Worm (Caenorhabditis elegans) whole organism, L4 larva: ENCODE measurements around the gene hpo-30.
A peak's percentile ranks its signal among the peaks of the same experiment; 100 is the strongest.

Experiments used
- T26A8.4 ChIP-seq: fragments of 200-800 bp; sonication (Bioruptor generic); IDR thresholded peaks from 2 replicates; pipeline ENCODE4 v1.3.6; 2022; ENCODE audit warnings: missing genetic modification characterization, missing compliant biosample characterization
- aha-1 ChIP-seq: fragments of 150-350 bp; peaks from one replicate; lab custom pipeline; 2014; ENCODE audit warnings: missing biosample characterization, missing genetic modification characterization
- attf-4 ChIP-seq: sonication (generic microtip); optimal IDR thresholded peaks from 3 replicates; lab custom pipeline; 2017; ENCODE audit warnings: missing biosample characterization, missing genetic modification characterization
- ceh-20 ChIP-seq: fragments of 200-800 bp; sonication (Bioruptor generic); IDR thresholded peaks from 2 replicates; pipeline ENCODE4 v1.3.6; 2022; ENCODE audit warnings: missing genetic modification reagents, missing genetic modification characterization, missing compliant biosample characterization
- ceh-62 ChIP-seq: sonication (generic microtip); optimal IDR thresholded peaks from 2 replicates; lab custom pipeline; 2017; ENCODE audit warnings: missing biosample characterization, missing genetic modification characterization
- cey-2 ChIP-seq: sonication (generic microtip); optimal IDR thresholded peaks from 3 replicates; lab custom pipeline; 2017; ENCODE audit warnings: missing genetic modification characterization, mild to moderate bottlenecking, missing compliant biosample characterization, antibody characterized with exemption, borderline replicate concordance; ENCODE audit not compliant: insufficient read depth
- daf-16 ChIP-seq, 3 experiments: sonication (generic microtip); optimal IDR thresholded peaks; 2 replicates each; lab custom pipeline; 2016 to 2017; ENCODE audit warnings: missing genetic modification characterization in 3 of 3, missing genetic modification reagents in 3 of 3, mild to moderate bottlenecking in 2 of 3, missing compliant biosample characterization in 2 of 3, missing biosample characterization in 1 of 3, moderate library complexity in 1 of 3
- daf-19 ChIP-seq: fragments of 200-800 bp; sonication (Bioruptor generic); conservative IDR thresholded peaks from 2 replicates; pipeline ENCODE4 v1.3.6; 2022; ENCODE audit warnings: missing genetic modification characterization, missing compliant biosample characterization
- daf-8 ChIP-seq: fragments of 200-800 bp; sonication (Bioruptor generic); IDR thresholded peaks from 2 replicates; pipeline ENCODE4 v1.3.6; 2022; ENCODE audit warnings: missing genetic modification characterization, missing compliant biosample characterization
- dmd-6 ChIP-seq: fragments of 200-800 bp; sonication (Bioruptor generic); IDR thresholded peaks from 2 replicates; pipeline ENCODE4 v1.3.6; 2022; ENCODE audit warnings: missing genetic modification reagents, missing genetic modification characterization, missing compliant biosample characterization
- dpl-1 ChIP-seq: fragments of 150-350 bp; optimal IDR thresholded peaks from 2 replicates; lab custom pipeline; 2014; ENCODE audit warnings: missing biosample characterization, missing genetic modification reagents, missing genetic modification characterization
- lin-1 ChIP-seq: fragments of 200-800 bp; sonication (Bioruptor generic); IDR thresholded peaks from 2 replicates; pipeline ENCODE4 v1.3.6; 2022; ENCODE audit warnings: missing genetic modification reagents, missing genetic modification characterization, missing compliant biosample characterization
- lin-15B ChIP-seq: fragments of 150-350 bp; sonication (generic microtip); optimal IDR thresholded peaks from 3 replicates; lab custom pipeline; 2014; ENCODE audit warnings: missing biosample characterization, missing genetic modification characterization
- lin-39 ChIP-seq: fragments of 150-350 bp; optimal IDR thresholded peaks from 2 replicates; lab custom pipeline; 2014; ENCODE audit warnings: missing biosample characterization, missing genetic modification reagents, missing genetic modification characterization
- madf-9 ChIP-seq: fragments of 200-800 bp; sonication (Bioruptor generic); conservative IDR thresholded peaks from 2 replicates; pipeline ENCODE4 v1.3.6; 2022; ENCODE audit warnings: missing genetic modification reagents, missing genetic modification characterization, missing compliant biosample characterization
- mep-1 ChIP-seq: fragments of 150-350 bp; sonication (generic microtip); optimal IDR thresholded peaks from 3 replicates; lab custom pipeline; 2014; ENCODE audit warnings: missing biosample characterization, missing genetic modification characterization
- mes-2 ChIP-seq: sonication (generic microtip); optimal IDR thresholded peaks from 2 replicates; lab custom pipeline; 2016; ENCODE audit warnings: missing genotype, mild to moderate bottlenecking, missing genetic modification characterization, missing compliant biosample characterization; ENCODE audit not compliant: poor library complexity, severe bottlenecking
- nhr-10 ChIP-seq: fragments of 150-350 bp; optimal IDR thresholded peaks from 2 replicates; lab custom pipeline; 2014; ENCODE audit warnings: missing biosample characterization, missing genetic modification characterization
- nhr-25 ChIP-seq: sonication (generic microtip); optimal IDR thresholded peaks from 2 replicates; lab custom pipeline; 2017; ENCODE audit warnings: missing genetic modification characterization, mild to moderate bottlenecking, missing compliant biosample characterization, antibody characterized with exemption, moderate library complexity, borderline replicate concordance; ENCODE audit not compliant: insufficient read depth
- nhr-28 ChIP-seq: fragments of 150-350 bp; optimal IDR thresholded peaks from 2 replicates; lab custom pipeline; 2014; ENCODE audit warnings: missing biosample characterization, missing genetic modification characterization
- nhr-42 ChIP-seq: fragments of 200-800 bp; sonication (Bioruptor generic); IDR thresholded peaks from 2 replicates; pipeline ENCODE4 v1.3.6; 2022; ENCODE audit warnings: missing genetic modification characterization, missing compliant biosample characterization
- php-3 ChIP-seq: fragments of 200-800 bp; sonication (Bioruptor generic); IDR thresholded peaks from 2 replicates; pipeline ENCODE4 v1.3.6; 2022; ENCODE audit warnings: missing genetic modification reagents, missing genetic modification characterization, missing compliant biosample characterization
- pqm-1 ChIP-seq: sonication (generic microtip); optimal IDR thresholded peaks from 2 replicates; lab custom pipeline; 2017; ENCODE audit warnings: missing biosample characterization, missing genetic modification characterization
- zfp-3 ChIP-seq: fragments of 200-800 bp; sonication (Bioruptor generic); conservative IDR thresholded peaks from 2 replicates; pipeline ENCODE4 v1.3.6; 2022; ENCODE audit warnings: missing genetic modification reagents, missing genetic modification characterization, missing compliant biosample characterization

The hpo-30 gene

DNA sequence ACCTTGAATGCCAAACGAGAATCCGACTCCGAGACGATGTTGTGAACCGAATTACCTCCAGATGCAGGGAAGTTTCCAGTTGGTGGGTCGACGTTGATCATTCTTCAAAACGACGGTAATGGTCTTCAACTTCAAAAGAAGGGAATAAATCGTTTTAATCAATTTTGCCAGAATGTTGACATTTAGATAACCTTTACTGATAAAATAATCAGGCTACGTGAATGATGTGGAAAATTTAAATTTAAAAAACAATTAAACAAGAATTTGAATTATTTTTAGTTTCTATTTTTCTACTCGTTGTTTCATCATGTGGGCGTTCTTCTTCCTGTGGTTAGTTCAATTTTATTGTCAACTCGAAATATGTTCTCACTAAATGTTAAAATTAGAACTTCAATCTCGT, 46.4 kb downstream of the hpo-30 start, which contains the start of gene ssp-35:
Gene ssp-35, minus strand, starts transcription at position 101 of the 400 bp plus-strand sequence.
- TF ChIP-seq daf-16 (GFP tag; optimal IDR thresholded peaks at IDR 0.05; lab: Kevin White, UChicago) (no peak), daf-16 (tag; optimal IDR thresholded peaks at IDR 0.05; lab: Kevin White, UChicago) (no peak), nhr-28 (no peak), lin-1 (GFP tag; lab: Robert Waterston, UW) (no peak), ceh-62 (tag; lab: Kevin White, UChicago) (no peak), mep-1 (tag; lab: Kevin White, UChicago) (no peak), madf-9 (GFP tag; lab: Robert Waterston, UW) (no peak), lin-15B (no peak), nhr-10 (tag; lab: Kevin White, UChicago) (no peak), nhr-42 (GFP tag; lab: Robert Waterston, UW) (no peak), cey-2 (tag; lab: Kevin White, UChicago) (no peak), mes-2 (tag; lab: Kevin White, UChicago) (no peak), php-3 (GFP tag; lab: Robert Waterston, UW) (no peak), daf-19 (GFP tag; lab: Robert Waterston, UW) (no peak), lin-39 (tag; lab: Kevin White, UChicago) (no peak), ceh-20 (GFP tag; lab: Robert Waterston, UW) (no peak), nhr-25 (no peak)
- TF ChIP-seq, all 104 proteins: peak for 0

- TF ChIP-seq nhr-42 (GFP tag; lab: Robert Waterston, UW) (no peak), attf-4 (no peak), daf-8 (GFP tag; lab: Robert Waterston, UW) (no peak), mep-1 (tag; lab: Kevin White, UChicago) (no peak), daf-19 (GFP tag; lab: Robert Waterston, UW) (no peak), T26A8.4 (GFP tag; lab: Robert Waterston, UW) (no peak), nhr-10 (tag; lab: Kevin White, UChicago) (no peak), dmd-6 (no peak)
- TF ChIP-seq, all 104 proteins: peak for 0
Observed at ce11 chrV:12261377-12261776, 48.8 kb downstream of the hpo-30 start, which contains the start of gene tbb-6. TSS of gene tbb-6 (plus strand) at chrV:12261531.

DNA sequence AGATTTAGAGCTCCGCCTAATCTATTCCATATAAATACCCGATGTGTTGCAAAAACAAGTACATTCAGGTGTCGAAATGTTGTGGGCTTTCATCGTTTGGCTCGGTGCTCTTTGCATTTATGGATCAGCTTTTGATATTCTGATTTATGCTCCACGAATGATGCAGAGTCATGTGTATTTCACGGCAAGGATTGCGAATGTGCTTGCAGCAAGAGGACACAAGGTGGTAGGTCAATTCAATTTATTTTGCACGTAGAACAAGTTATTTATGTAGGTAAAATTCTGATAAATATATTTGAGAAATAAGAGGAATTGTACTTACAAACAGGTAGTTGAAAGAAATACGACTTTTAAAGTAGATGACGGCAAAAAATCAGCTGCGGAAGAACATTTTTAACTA, 51.2 kb downstream of the hpo-30 start, which contains the start of gene ugt-56:
Gene ugt-56, plus strand, starts transcription at position 61 of the 400 bp plus-strand sequence.
- TF ChIP-seq zfp-3 (GFP tag; lab: Robert Waterston, UW) (no peak), aha-1 (tag; lab: Kevin White, UChicago) (peak; percentile 97), dpl-1 (GFP tag; lab: Kevin White, UChicago) (no peak), pqm-1 (tag; lab: Kevin White, UChicago) (no peak)
